Worm (Caenorhabditis elegans) whole organism, mixed stage, embryonic: ENCODE measurements around the gene T16G1.2.

Experiments
- blmp-1 ChIP-seq: fragments of 150-350 bp; optimal IDR thresholded peaks from 2 replicates; lab custom pipeline; 2014; ENCODE audit warnings: missing biosample characterization, missing genetic modification characterization
- ceh-39 ChIP-seq: fragments of 150-350 bp; optimal IDR thresholded peaks from 2 replicates; lab custom pipeline; 2014; ENCODE audit warnings: missing biosample characterization, missing genetic modification characterization
- cnd-1 ChIP-seq: fragments of 200-800 bp; sonication (Bioruptor generic); optimal IDR thresholded peaks from 2 replicates; lab custom pipeline; 2018; ENCODE audit warnings: mild to moderate bottlenecking, missing genetic modification characterization, missing compliant biosample characterization
- drap-1 ChIP-seq: fragments of 200-800 bp; sonication (Bioruptor generic); optimal IDR thresholded peaks from 3 replicates; lab custom pipeline; 2018; ENCODE audit warnings: mild to moderate bottlenecking, missing genetic modification characterization, missing compliant biosample characterization
- lin-13 ChIP-seq: fragments of 150-350 bp; optimal IDR thresholded peaks from 2 replicates; lab custom pipeline; 2014; ENCODE audit warnings: missing biosample characterization, missing genetic modification characterization
- nhr-76 ChIP-seq: sonication (generic microtip); optimal IDR thresholded peaks from 2 replicates; lab custom pipeline; 2017; ENCODE audit warnings: missing biosample characterization, missing genetic modification characterization
- pha-4 ChIP-seq: fragments of 150-350 bp; optimal IDR thresholded peaks from 2 replicates; lab custom pipeline; 2018; ENCODE audit warnings: missing biosample characterization, missing genetic modification reagents, missing genetic modification characterization
- snpc-4 ChIP-seq: fragments of 150-350 bp; optimal IDR thresholded peaks from 2 replicates; lab custom pipeline; 2014; ENCODE audit warnings: missing biosample characterization, missing genetic modification characterization
- unc-62 ChIP-seq: fragments of 150-350 bp; optimal IDR thresholded peaks from 2 replicates; lab custom pipeline; 2014; ENCODE audit warnings: missing biosample characterization, missing genetic modification reagents, missing genetic modification characterization
- zip-8 ChIP-seq: fragments of 150-350 bp; optimal IDR thresholded peaks from 2 replicates; lab custom pipeline; 2014; ENCODE audit warnings: missing biosample characterization, missing genetic modification characterization

DNA sequence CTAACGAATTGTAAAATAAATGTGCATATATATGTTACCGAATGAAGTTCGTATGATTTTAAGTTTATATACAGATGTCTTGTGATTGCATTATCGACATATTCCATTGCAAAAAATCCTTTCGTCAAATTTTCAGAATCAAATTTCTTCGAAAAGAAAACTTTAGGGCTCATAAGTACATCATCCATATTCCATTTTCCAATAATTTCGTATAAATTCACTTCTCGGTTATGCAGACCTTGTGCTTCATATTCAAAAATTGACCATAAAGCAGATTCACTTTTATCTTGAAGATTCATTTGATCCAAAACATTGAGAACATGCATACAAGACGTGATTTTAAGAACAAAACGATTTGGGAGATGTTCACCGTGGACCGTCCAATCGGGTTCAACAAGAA is 14.1 kb downstream of the T16G1.2 start:
- TF ChIP-seq pha-4 (tag; lab: Kevin White, UChicago) (no peak), snpc-4 (no peak), lin-13 (tag; lab: Kevin White, UChicago) (no peak), unc-62 (GFP tag; lab: Kevin White, UChicago) (no peak), drap-1 (no peak), nhr-76 (tag; lab: Kevin White, UChicago) (no peak), zip-8 (no peak), ceh-39 (tag; lab: Kevin White, UChicago) (no peak), blmp-1 (tag; lab: Kevin White, UChicago) (no peak), cnd-1 (tag; lab: Kevin White, UChicago) (no peak)
